Worm (Caenorhabditis elegans): ENCODE results near the gene Y49F6B.13.

DNA sequence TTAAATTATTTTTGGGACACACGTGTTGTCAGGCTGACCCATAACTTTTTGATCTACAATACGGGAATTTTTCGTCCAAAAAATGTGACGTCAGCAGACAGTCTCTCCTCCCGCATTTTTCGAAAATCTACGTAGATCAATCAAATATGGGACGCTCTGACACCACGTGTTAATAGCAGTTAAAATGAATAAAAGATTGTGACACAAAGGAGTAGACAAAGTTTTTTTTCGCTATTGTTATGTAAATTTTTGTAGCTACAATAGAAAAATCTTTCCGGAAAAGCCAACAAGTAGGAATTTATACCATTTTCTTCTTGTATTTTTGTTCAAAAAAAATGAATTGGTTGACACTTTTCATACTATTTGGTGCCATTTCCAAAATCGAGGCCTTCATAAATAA, 30.1 kb downstream of the Y49F6B.13 start, which contains the start of gene C16C8.27:
- no peak for TF ChIP-seq egl-27 (tag; optimal IDR thresholded peaks at IDR 0.05)
- no peak for TF ChIP-seq skn-1 (tag; optimal IDR thresholded peaks at IDR 0.05)
- TF ChIP-seq mdl-1 (tag; optimal IDR thresholded peaks at IDR 0.05), result no peak
- TF ChIP-seq nhr-12 (tag; optimal IDR thresholded peaks at IDR 0.05), result no peak
- TF ChIP-seq C04F5.9 (tag; optimal IDR thresholded peaks at IDR 0.05), result no peak
- TF ChIP-seq vab-15 (tag; optimal IDR thresholded peaks at IDR 0.05), result no peak
- TF ChIP-seq unc-98 (GFP tag; IDR thresholded peaks at IDR 0.05), result no peak
- no peak for TF ChIP-seq lin-13 (GFP tag; optimal IDR thresholded peaks at IDR 0.05)
- TF ChIP-seq ceh-82 (tag; optimal IDR thresholded peaks at IDR 0.05), result no peak
- TF ChIP-seq jun-1 (tag; optimal IDR thresholded peaks at IDR 0.05), result no peak
- TF ChIP-seq zag-1 (tag; optimal IDR thresholded peaks at IDR 0.05), result no peak

Measured in whole organism, L1 larva.